Worm (Caenorhabditis elegans) whole organism, L1 larva: ENCODE results near the gene sri-21.
"Not testable (repeated sequence)": the region's sequence is repeated elsewhere in the genome, so short reads cannot be mapped to it uniquely, and the experiment has no call there.

Experiments used
- C04F5.9 ChIP-seq: sonication (generic microtip); optimal IDR thresholded peaks from 2 replicates; lab custom pipeline; 2016; ENCODE audit warnings: missing genetic modification characterization, missing compliant biosample characterization
- C34B4.2 ChIP-seq: sonication (generic microtip); optimal IDR thresholded peaks from 2 replicates; lab custom pipeline; 2017; ENCODE audit warnings: mild to moderate bottlenecking, missing genetic modification characterization, missing compliant biosample characterization
- alr-1 ChIP-seq: fragments of 200-800 bp; sonication (Bioruptor generic); optimal IDR thresholded peaks from 2 replicates; lab custom pipeline; 2018; ENCODE audit warnings: borderline replicate concordance, mild to moderate bottlenecking, missing genetic modification characterization, missing compliant biosample characterization
- ama-1 ChIP-seq: fragments of 150-350 bp; optimal IDR thresholded peaks from 2 replicates; lab custom pipeline; 2014
- ceh-88 ChIP-seq: fragments of 200-800 bp; sonication (Bioruptor generic); IDR thresholded peaks from 2 replicates; pipeline ENCODE4 v1.3.6; 2022; ENCODE audit warnings: missing genetic modification characterization, missing compliant biosample characterization
- ces-1 ChIP-seq: fragments of 150-350 bp; optimal IDR thresholded peaks from 2 replicates; lab custom pipeline; 2014; ENCODE audit warnings: missing biosample characterization, missing genetic modification reagents, missing genetic modification characterization
- dsc-1 ChIP-seq: sonication (generic microtip); optimal IDR thresholded peaks from 2 replicates; lab custom pipeline; 2016; ENCODE audit warnings: mild to moderate bottlenecking, missing genetic modification characterization, missing compliant biosample characterization
- elt-2 ChIP-seq: sonication (generic microtip); optimal IDR thresholded peaks from 2 replicates; lab custom pipeline; 2016; ENCODE audit warnings: missing genetic modification characterization, mild to moderate bottlenecking, inconsistent platforms, missing compliant biosample characterization, missing genetic modification reagents
- ets-5 ChIP-seq: fragments of 200-800 bp; sonication (Bioruptor generic); IDR thresholded peaks from 2 replicates; pipeline ENCODE4 v1.3.6; 2022; ENCODE audit warnings: missing genetic modification characterization, missing compliant biosample characterization
- irx-1 ChIP-seq: sonication (generic microtip); optimal IDR thresholded peaks from 2 replicates; lab custom pipeline; 2016; ENCODE audit warnings: missing genetic modification characterization, missing compliant biosample characterization
- lin-13 ChIP-seq: fragments of 150-350 bp; optimal IDR thresholded peaks from 2 replicates; lab custom pipeline; 2014; ENCODE audit warnings: missing biosample characterization, missing genetic modification reagents, missing genetic modification characterization
- lin-14 ChIP-seq: fragments of 200-800 bp; sonication (Bioruptor generic); optimal IDR thresholded peaks from 2 replicates; lab custom pipeline; 2018; ENCODE audit warnings: mild to moderate bottlenecking, missing genetic modification characterization, moderate library complexity, missing compliant biosample characterization
- lsy-2 ChIP-seq, 2 experiments: fragments of 150-350 bp; optimal IDR thresholded peaks; 2 replicates each; lab custom pipeline; 2014; ENCODE audit warnings: missing biosample characterization in 2 of 2, missing genetic modification characterization in 2 of 2
- nhr-12 ChIP-seq: sonication (generic microtip); optimal IDR thresholded peaks from 2 replicates; lab custom pipeline; 2017; ENCODE audit warnings: missing biosample characterization, missing genetic modification characterization
- nhr-19 ChIP-seq: fragments of 200-800 bp; sonication (Bioruptor generic); conservative IDR thresholded peaks from 2 replicates; pipeline ENCODE4 v1.3.6; 2022; ENCODE audit warnings: missing genetic modification characterization, missing compliant biosample characterization
- nhr-20 ChIP-seq: sonication (generic microtip); optimal IDR thresholded peaks from 2 replicates; lab custom pipeline; 2016; ENCODE audit warnings: mild to moderate bottlenecking, missing genetic modification characterization, missing compliant biosample characterization
- nhr-28 ChIP-seq: fragments of 150-350 bp; optimal IDR thresholded peaks from 2 replicates; lab custom pipeline; 2014; ENCODE audit warnings: missing biosample characterization, missing genetic modification characterization
- nhr-47 ChIP-seq: sonication (generic microtip); optimal IDR thresholded peaks from 2 replicates; lab custom pipeline; 2016; ENCODE audit warnings: mild to moderate bottlenecking, missing genetic modification characterization, moderate library complexity, missing compliant biosample characterization
- nhr-71 ChIP-seq: sonication (generic microtip); optimal IDR thresholded peaks from 2 replicates; lab custom pipeline; 2016; ENCODE audit warnings: mild to moderate bottlenecking, missing genetic modification characterization, moderate library complexity, missing compliant biosample characterization
- nhr-84 ChIP-seq: sonication (generic microtip); optimal IDR thresholded peaks from 2 replicates; lab custom pipeline; 2017; ENCODE audit warnings: missing biosample characterization, missing genetic modification characterization
- nhr-90 ChIP-seq: sonication (generic microtip); optimal IDR thresholded peaks from 2 replicates; lab custom pipeline; 2016; ENCODE audit warnings: mild to moderate bottlenecking, missing genetic modification characterization, missing compliant biosample characterization; ENCODE audit not compliant: poor library complexity
- rnt-1 ChIP-seq: sonication (generic microtip); optimal IDR thresholded peaks from 2 replicates; lab custom pipeline; 2016; ENCODE audit warnings: mild to moderate bottlenecking, missing genetic modification characterization, moderate library complexity, missing compliant biosample characterization
- snpc-4 ChIP-seq: fragments of 150-350 bp; optimal IDR thresholded peaks from 2 replicates; lab custom pipeline; 2014; ENCODE audit warnings: missing biosample characterization, missing genetic modification characterization
- sptf-1 ChIP-seq: fragments of 150-350 bp; optimal IDR thresholded peaks from 2 replicates; lab custom pipeline; 2014; ENCODE audit warnings: missing biosample characterization, missing genetic modification characterization
- swsn-7 ChIP-seq: sonication (generic microtip); optimal IDR thresholded peaks from 2 replicates; lab custom pipeline; 2016; ENCODE audit warnings: missing genetic modification characterization, missing compliant biosample characterization
- unc-130 ChIP-seq: fragments of 150-350 bp; optimal IDR thresholded peaks from 2 replicates; lab custom pipeline; 2017; ENCODE audit warnings: missing biosample characterization, missing genetic modification characterization, inconsistent platforms
- unc-30 ChIP-seq: sonication (generic microtip); optimal IDR thresholded peaks from 2 replicates; lab custom pipeline; 2017; ENCODE audit warnings: missing biosample characterization, missing genetic modification characterization
- unc-62 ChIP-seq: fragments of 150-350 bp; optimal IDR thresholded peaks from 2 replicates; lab custom pipeline; 2014; ENCODE audit warnings: missing biosample characterization, missing genetic modification reagents, missing genetic modification characterization
- unc-86 ChIP-seq: sonication (generic microtip); optimal IDR thresholded peaks from 2 replicates; lab custom pipeline; 2016; ENCODE audit warnings: missing genetic modification characterization, missing compliant biosample characterization
- zip-4 ChIP-seq: fragments of 200-800 bp; sonication (Bioruptor generic); optimal IDR thresholded peaks from 2 replicates; lab custom pipeline; 2018; ENCODE audit warnings: mild to moderate bottlenecking, missing genetic modification characterization, moderate library complexity, missing compliant biosample characterization

Gene sri-21

ce11 chrV:3557422-3557821 lies 7.8 kb downstream of the sri-21 start, which contains the start of gene grl-31:
grl-31 (minus strand) TSS chrV:3557778.
- TF ChIP-seq lsy-2 (tag; optimal IDR thresholded peaks at IDR 0.05; lab: Kevin White, UChicago) (no peak), lin-13 (GFP tag; lab: Kevin White, UChicago) (no peak), snpc-4 (tag; lab: Kevin White, UChicago) (no peak), irx-1 (tag; lab: Kevin White, UChicago) (no peak), nhr-19 (GFP tag; lab: Robert Waterston, UW) (no peak), lin-14 (GFP tag; lab: Kevin White, UChicago) (no peak), nhr-71 (tag; lab: Kevin White, UChicago) (no peak), nhr-20 (tag; lab: Kevin White, UChicago) (no peak), C34B4.2 (tag; lab: Kevin White, UChicago) (no peak), ets-5 (GFP tag; lab: Robert Waterston, UW) (no peak), rnt-1 (tag; lab: Kevin White, UChicago) (no peak), elt-2 (tag; lab: Kevin White, UChicago) (no peak), sptf-1 (tag; lab: Kevin White, UChicago) (no peak), unc-130 (tag; lab: Kevin White, UChicago) (no peak), nhr-28 (tag; lab: Kevin White, UChicago) (no peak), unc-30 (tag; lab: Kevin White, UChicago) (no peak), zip-4 (GFP tag; lab: Kevin White, UChicago) (no peak), unc-62 (GFP tag; lab: Kevin White, UChicago) (no peak)

- TF ChIP-seq alr-1 (tag; lab: Kevin White, UChicago); nhr-47 (tag; lab: Kevin White, UChicago); ces-1 (GFP tag; lab: Kevin White, UChicago): not testable (repeated sequence)
These were observed 9.1 kb downstream of the sri-21 start, which contains the start of gene T24A6.1 for ce11 chrV:3558744-3559143. T24A6.1 (plus strand) TSS chrV:3559044.

ce11 chrV:3562824-3563223 lies 13.2 kb downstream of the sri-21 start, which contains the start of gene T24A6.16:
T24A6.16 (minus strand) TSS chrV:3562924.
- TF ChIP-seq dsc-1, nhr-90, nhr-12 (tag; lab: Kevin White, UChicago): not testable (repeated sequence)
- TF ChIP-seq, all 84 proteins: peak for 0; not testable (repeated sequence) for 84

- not testable (repeated sequence) for TF ChIP-seq C34B4.2 (tag; lab: Kevin White, UChicago); swsn-7 (tag; lab: Kevin White, UChicago); nhr-84
- TF ChIP-seq, all 84 proteins: peak for 0; not testable (repeated sequence) for 84
These were observed 14.7 kb downstream of the sri-21 start, which contains the start of gene T24A6.17 for ce11 chrV:3564335-3564734. T24A6.17 (minus strand) TSS chrV:3564435.

ce11 chrV:3570695-3571094 lies 21.0 kb downstream of the sri-21 start, which contains the start of gene F40C5.2:
F40C5.2 (plus strand) TSS chrV:3570995.
- TF ChIP-seq ama-1 (lab: Kevin White, UChicago); lin-13 (GFP tag; lab: Kevin White, UChicago); C04F5.9: not testable (repeated sequence)

ce11 chrV:3572408-3572807 lies 22.8 kb downstream of the sri-21 start, which contains the start of gene F40C5.1:
F40C5.1 (plus strand) TSS chrV:3572708.
- not testable (repeated sequence) for TF ChIP-seq unc-86 (tag; lab: Kevin White, UChicago); nhr-71 (tag; lab: Kevin White, UChicago); ceh-88 (GFP tag; lab: Robert Waterston, UW)
